Worm (Caenorhabditis elegans) whole organism, L2 larva: Measurements from ENCODE around the gene pro-1.
A peak's percentile ranks its signal among the peaks of the same experiment; 100 is the strongest.

ENCODE experiments used
- C34F6.9 ChIP-seq: fragments of 150-350 bp; optimal IDR thresholded peaks from 2 replicates; lab custom pipeline; 2014; ENCODE audit warnings: missing biosample characterization, missing genetic modification characterization
- F13H6.1 ChIP-seq: sonication (generic microtip); optimal IDR thresholded peaks from 2 replicates; lab custom pipeline; 2016; ENCODE audit warnings: missing genetic modification characterization, missing compliant biosample characterization
- R02D3.7 ChIP-seq: fragments of 150-350 bp; optimal IDR thresholded peaks from 2 replicates; lab custom pipeline; 2014; ENCODE audit warnings: missing biosample characterization, missing genetic modification characterization
- Y55F3AM.14 ChIP-seq: fragments of 200-800 bp; sonication (Bioruptor generic); optimal IDR thresholded peaks from 2 replicates; lab custom pipeline; 2018; ENCODE audit warnings: mild to moderate bottlenecking, missing genetic modification characterization, missing compliant biosample characterization
- ZK546.5 ChIP-seq: sonication (generic microtip); optimal IDR thresholded peaks from 2 replicates; lab custom pipeline; 2017; ENCODE audit warnings: missing biosample characterization, missing genetic modification characterization
- alr-1 ChIP-seq: fragments of 150-350 bp; optimal IDR thresholded peaks from 2 replicates; lab custom pipeline; 2014; ENCODE audit warnings: missing biosample characterization, missing genetic modification characterization
- aly-2 ChIP-seq: fragments of 150-350 bp; optimal IDR thresholded peaks from 2 replicates; lab custom pipeline; 2014; ENCODE audit warnings: missing biosample characterization, missing genetic modification characterization
- ama-1 ChIP-seq: fragments of 150-350 bp; optimal IDR thresholded peaks from 2 replicates; lab custom pipeline; 2018; ENCODE audit warnings: inconsistent platforms
- blmp-1 ChIP-seq: sonication (generic microtip); optimal IDR thresholded peaks from 2 replicates; lab custom pipeline; 2017; ENCODE audit warnings: missing genetic modification characterization, mild to moderate bottlenecking, missing compliant biosample characterization, antibody characterized with exemption, moderate library complexity; ENCODE audit not compliant: insufficient read depth
- ceh-16 ChIP-seq: fragments of 150-350 bp; optimal IDR thresholded peaks from 2 replicates; lab custom pipeline; 2014; ENCODE audit warnings: missing biosample characterization, missing genetic modification characterization
- ceh-82 ChIP-seq: fragments of 150-350 bp; optimal IDR thresholded peaks from 2 replicates; lab custom pipeline; 2014; ENCODE audit warnings: missing biosample characterization, missing genetic modification characterization
- crh-2 ChIP-seq: sonication (generic microtip); optimal IDR thresholded peaks from 2 replicates; lab custom pipeline; 2017; ENCODE audit warnings: missing biosample characterization, missing genetic modification characterization
- dmd-4 ChIP-seq: sonication (generic microtip); optimal IDR thresholded peaks from 2 replicates; lab custom pipeline; 2017; ENCODE audit warnings: missing biosample characterization, missing genetic modification characterization
- egl-27 ChIP-seq: sonication (generic microtip); optimal IDR thresholded peaks from 3 replicates; lab custom pipeline; 2017; ENCODE audit warnings: missing biosample characterization, missing genetic modification reagents, missing genetic modification characterization
- elt-1 ChIP-seq: fragments of 150-350 bp; optimal IDR thresholded peaks from 2 replicates; lab custom pipeline; 2014; ENCODE audit warnings: missing biosample characterization, missing genetic modification characterization
- elt-3 ChIP-seq: sonication (generic microtip); optimal IDR thresholded peaks from 2 replicates; lab custom pipeline; 2017; ENCODE audit warnings: missing biosample characterization, missing genetic modification characterization
- fos-1 ChIP-seq: fragments of 150-350 bp; optimal IDR thresholded peaks from 2 replicates; lab custom pipeline; 2014; ENCODE audit warnings: missing biosample characterization, missing genetic modification characterization
- gmeb-1 ChIP-seq: fragments of 150-350 bp; optimal IDR thresholded peaks from 2 replicates; lab custom pipeline; 2014; ENCODE audit warnings: missing biosample characterization, missing genetic modification characterization
- lin-11 ChIP-seq: fragments of 150-350 bp; sonication (generic microtip); optimal IDR thresholded peaks from 2 replicates; lab custom pipeline; 2014; ENCODE audit warnings: missing biosample characterization, missing genetic modification characterization, inconsistent platforms, mixed read lengths
- lin-13 ChIP-seq: fragments of 150-350 bp; optimal IDR thresholded peaks from 2 replicates; lab custom pipeline; 2014; ENCODE audit warnings: missing biosample characterization, missing genetic modification reagents, missing genetic modification characterization
- lin-39 ChIP-seq: fragments of 150-350 bp; optimal IDR thresholded peaks from 2 replicates; lab custom pipeline; 2014; ENCODE audit warnings: missing biosample characterization, missing genetic modification reagents, missing genetic modification characterization
- lsy-2 ChIP-seq, 2 experiments: fragments of 150-350 bp in 1 of 2; sonication (generic microtip) in 1 of 2; optimal IDR thresholded peaks; 2 replicates each; lab custom pipeline; 2014 to 2017; ENCODE audit warnings: missing biosample characterization in 2 of 2, missing genetic modification characterization in 2 of 2
- mab-5 ChIP-seq: fragments of 150-350 bp; optimal IDR thresholded peaks from 2 replicates; lab custom pipeline; 2014; ENCODE audit warnings: missing biosample characterization, missing genetic modification characterization
- mbf-1 ChIP-seq: sonication (generic microtip); optimal IDR thresholded peaks from 2 replicates; lab custom pipeline; 2017; ENCODE audit warnings: missing biosample characterization, missing genetic modification characterization
- mdl-1 ChIP-seq, 2 experiments: fragments of 150-350 bp in 1 of 2; sonication (generic microtip) in 1 of 2; optimal IDR thresholded peaks; 2 replicates each; lab custom pipeline; 2017; ENCODE audit warnings: missing biosample characterization in 2 of 2, missing genetic modification characterization in 2 of 2
- nhr-10 ChIP-seq: sonication (generic microtip); optimal IDR thresholded peaks from 2 replicates; lab custom pipeline; 2017; ENCODE audit warnings: missing biosample characterization, missing genetic modification characterization
- nhr-11 ChIP-seq: fragments of 150-350 bp; optimal IDR thresholded peaks from 2 replicates; lab custom pipeline; 2014; ENCODE audit warnings: missing biosample characterization, missing genetic modification characterization
- nhr-12 ChIP-seq: fragments of 150-350 bp; optimal IDR thresholded peaks from 2 replicates; lab custom pipeline; 2014; ENCODE audit warnings: missing biosample characterization, missing genetic modification characterization
- nhr-129 ChIP-seq: fragments of 150-350 bp; optimal IDR thresholded peaks from 2 replicates; lab custom pipeline; 2014; ENCODE audit warnings: missing biosample characterization, missing genetic modification characterization
- nhr-21 ChIP-seq: fragments of 150-350 bp; optimal IDR thresholded peaks from 2 replicates; lab custom pipeline; 2014; ENCODE audit warnings: missing biosample characterization, missing genetic modification characterization
- nhr-23 ChIP-seq: fragments of 150-350 bp; optimal IDR thresholded peaks from 2 replicates; lab custom pipeline; 2014; ENCODE audit warnings: missing biosample characterization, missing genetic modification reagents, missing genetic modification characterization
- nhr-237 ChIP-seq: fragments of 150-350 bp; optimal IDR thresholded peaks from 2 replicates; lab custom pipeline; 2014; ENCODE audit warnings: missing biosample characterization, missing genetic modification characterization
- nhr-25 ChIP-seq: fragments of 150-350 bp; sonication (generic microtip); optimal IDR thresholded peaks from 3 replicates; lab custom pipeline; 2014; ENCODE audit warnings: missing biosample characterization, missing genetic modification characterization
- nhr-6 ChIP-seq: fragments of 150-350 bp; optimal IDR thresholded peaks from 2 replicates; lab custom pipeline; 2014; ENCODE audit warnings: missing biosample characterization, missing genetic modification characterization
- nhr-77 ChIP-seq: fragments of 150-350 bp; optimal IDR thresholded peaks from 2 replicates; lab custom pipeline; 2014; ENCODE audit warnings: missing biosample characterization, missing genetic modification characterization
- peb-1 ChIP-seq: fragments of 150-350 bp; optimal IDR thresholded peaks from 2 replicates; lab custom pipeline; 2014; ENCODE audit warnings: missing biosample characterization, missing genetic modification characterization
- sem-4 ChIP-seq: fragments of 150-350 bp; optimal IDR thresholded peaks from 2 replicates; lab custom pipeline; 2014; ENCODE audit warnings: missing biosample characterization, missing genetic modification reagents, missing genetic modification characterization
- skn-1 ChIP-seq: sonication (generic microtip); optimal IDR thresholded peaks from 2 replicates; lab custom pipeline; 2017; ENCODE audit warnings: missing biosample characterization, missing genetic modification characterization
- sma-3 ChIP-seq: sonication (generic microtip); optimal IDR thresholded peaks from 2 replicates; lab custom pipeline; 2016; ENCODE audit warnings: missing genetic modification reagents, missing genetic modification characterization, missing compliant biosample characterization
- sma-9 ChIP-seq, 2 experiments: fragments of 150-350 bp in 1 of 2; sonication (generic microtip) in 1 of 2; optimal IDR thresholded peaks; 2 replicates each; lab custom pipeline; 2014 to 2016; ENCODE audit warnings: missing genetic modification characterization in 2 of 2, mild to moderate bottlenecking in 1 of 2, missing biosample characterization in 1 of 2, missing compliant biosample characterization in 1 of 2, missing genetic modification reagents in 1 of 2, moderate library complexity in 1 of 2
- snpc-4 ChIP-seq: fragments of 150-350 bp; optimal IDR thresholded peaks from 2 replicates; lab custom pipeline; 2014; ENCODE audit warnings: missing biosample characterization, missing genetic modification characterization
- unc-39 ChIP-seq: fragments of 150-350 bp; optimal IDR thresholded peaks from 2 replicates; lab custom pipeline; 2014; ENCODE audit warnings: missing biosample characterization, missing genetic modification characterization
- unc-55 ChIP-seq: fragments of 150-350 bp; sonication (generic microtip); optimal IDR thresholded peaks from 3 replicates; lab custom pipeline; 2014; ENCODE audit warnings: missing biosample characterization, missing genetic modification reagents, missing genetic modification characterization
- unc-62 ChIP-seq: fragments of 150-350 bp; optimal IDR thresholded peaks from 2 replicates; lab custom pipeline; 2014; ENCODE audit warnings: missing biosample characterization, missing genetic modification reagents, missing genetic modification characterization
- zag-1 ChIP-seq: fragments of 150-350 bp; optimal IDR thresholded peaks from 2 replicates; lab custom pipeline; 2014; ENCODE audit warnings: missing biosample characterization, missing genetic modification characterization
- ztf-1 ChIP-seq: fragments of 200-800 bp; sonication (Bioruptor generic); conservative IDR thresholded peaks from 2 replicates; pipeline ENCODE4 v1.3.6; 2022; ENCODE audit warnings: missing genetic modification characterization, missing compliant biosample characterization
- ztf-11 ChIP-seq: sonication (generic microtip); optimal IDR thresholded peaks from 2 replicates; lab custom pipeline; 2017; ENCODE audit warnings: missing biosample characterization, missing genetic modification characterization
- ztf-4 ChIP-seq: fragments of 150-350 bp; optimal IDR thresholded peaks from 2 replicates; lab custom pipeline; 2014; ENCODE audit warnings: missing biosample characterization, missing genetic modification characterization

The pro-1 gene

ce11 chrII:10564578-10564977, 22.8 kb upstream of the pro-1 start, which contains the start of the genes C06A1.6 and C06A1.7:
Gene C06A1.6, minus strand, starts transcription at chrII:10564678.
Gene C06A1.7, plus strand, starts transcription at chrII:10564891.
- no peak for TF ChIP-seq ZK546.5 (tag; lab: Kevin White, UChicago)
- no peak for TF ChIP-seq fos-1 (tag; lab: Kevin White, UChicago)

ce11 chrII:10563368-10563767, 21.6 kb upstream of the pro-1 start, which contains the start of gene cdc-48.1:
Gene cdc-48.1, minus strand, starts transcription at chrII:10563407.
- TF ChIP-seq mdl-1 (tag; optimal IDR thresholded peaks at IDR 0.05; lab: Kevin White, UChicago) (peak; percentile 39 to 97), snpc-4 (tag; lab: Kevin White, UChicago) (peak; percentile 95), F13H6.1 (tag; lab: Kevin White, UChicago) (peak; percentile 100), nhr-237 (tag; lab: Kevin White, UChicago) (peak; percentile 93), lin-39 (tag; lab: Kevin White, UChicago) (peak; percentile 99), lin-11 (tag; lab: Kevin White, UChicago) (peak; percentile 98), unc-55 (GFP tag; lab: Kevin White, UChicago) (peak; percentile 100), alr-1 (tag; lab: Kevin White, UChicago) (no peak), ztf-1 (GFP tag; lab: Robert Waterston, UW) (peak; percentile 99; the same call in 1 of the 2 replicates), unc-39 (tag; lab: Kevin White, UChicago) (peak; percentile 57), Y55F3AM.14 (peak; percentile 99), ZK546.5 (tag; lab: Kevin White, UChicago) (peak; percentile 93), lsy-2 (tag; optimal IDR thresholded peaks at IDR 0.05; lab: Kevin White, UChicago) (peak; percentile 98 to 99), nhr-77 (tag; lab: Kevin White, UChicago) (peak; percentile 99), lin-13 (GFP tag; lab: Kevin White, UChicago) (peak; percentile 100), ceh-16 (peak; percentile 100), nhr-12 (tag; lab: Kevin White, UChicago) (peak; percentile 84), elt-3 (tag; lab: Kevin White, UChicago) (no peak), nhr-23 (tag; lab: Kevin White, UChicago) (peak; percentile 62), blmp-1 (tag; lab: Kevin White, UChicago) (peak; percentile 97), ztf-4 (tag; lab: Kevin White, UChicago) (peak; percentile 100), unc-62 (GFP tag; lab: Kevin White, UChicago) (peak; percentile 98), nhr-10 (peak; percentile 95), sma-3 (GFP tag; lab: Kevin White, UChicago) (peak; percentile 100), peb-1 (tag; lab: Kevin White, UChicago) (peak; percentile 55), elt-1 (tag; lab: Kevin White, UChicago) (peak; percentile 47), egl-27 (tag; lab: Kevin White, UChicago) (peak; percentile 100), nhr-25 (tag; lab: Kevin White, UChicago) (peak; percentile 100), mab-5 (tag; lab: Kevin White, UChicago) (peak; percentile 98), nhr-21 (tag; lab: Kevin White, UChicago) (peak; percentile 100), skn-1 (tag; lab: Kevin White, UChicago) (peak; percentile 100), sma-9 (GFP tag; optimal IDR thresholded peaks at IDR 0.05; lab: Kevin White, UChicago) (peak; percentile 100), sma-9 (tag; optimal IDR thresholded peaks at IDR 0.05; lab: Kevin White, UChicago) (peak; percentile 49), zag-1 (peak; percentile 100), mbf-1 (tag; lab: Kevin White, UChicago) (peak; percentile 70), nhr-129 (tag; lab: Kevin White, UChicago) (peak; percentile 99), nhr-6 (tag; lab: Kevin White, UChicago) (peak; percentile 100), ama-1 (peak; percentile 97), dmd-4 (peak; percentile 78), aly-2 (peak; percentile 81), gmeb-1 (tag; lab: Kevin White, UChicago) (peak; percentile 100), R02D3.7 (tag; lab: Kevin White, UChicago) (peak; percentile 91), sem-4 (peak; percentile 100), ztf-11 (tag; lab: Kevin White, UChicago) (peak; percentile 87), C34F6.9 (tag; lab: Kevin White, UChicago) (peak; percentile 100), nhr-11 (peak; percentile 98), fos-1 (tag; lab: Kevin White, UChicago) (peak; percentile 100), ceh-82 (tag; lab: Kevin White, UChicago) (peak; percentile 98), crh-2 (tag; lab: Kevin White, UChicago) (peak; percentile 100)
- TF ChIP-seq, all 48 proteins: peak for 46
